Fruit fly (Drosophila melanogaster) whole organism, embryonic: ENCODE measurements around the gene Prx3.

Source experiments
- Abd-B ChIP-seq: fragments of 200-800 bp; sonication (Bioruptor generic); optimal IDR thresholded peaks from 2 replicates; lab custom pipeline; 2018; ENCODE audit warnings: missing biosample characterization, mild to moderate bottlenecking, missing genetic modification characterization, moderate library complexity
- Ada2b ChIP-seq: fragments of 200-800 bp; sonication (Bioruptor generic); IDR thresholded peaks from 2 replicates; pipeline ENCODE4 v1.3.6; 2022; ENCODE audit warnings: missing biosample characterization, missing genetic modification characterization
- CG11696 ChIP-seq: fragments of 200-800 bp; sonication (Bioruptor generic); IDR thresholded peaks from 2 replicates; pipeline ENCODE4 v1.3.6; 2022; ENCODE audit warnings: missing biosample characterization, missing genetic modification characterization

dm6 chr3R:17594086-17594485 lies 47.8 kb upstream of the Prx3 start, which contains the start of gene Sgs5bis:
- no peak for TF ChIP-seq Ada2b (GFP tag; lab: Robert Waterston, UW)
- no peak for TF ChIP-seq CG11696
- TF ChIP-seq Abd-B (GFP tag; lab: Kevin White, UChicago), result no peak
